Fruit fly (Drosophila melanogaster) whole organism, embryonic: ENCODE data around the gene Obp19b.

Source experiments
- ATbp ChIP-seq: fragments of 200-800 bp; sonication (Bioruptor generic); optimal IDR thresholded peaks from 2 replicates; lab custom pipeline; 2017; ENCODE audit warnings: missing biosample characterization, mild to moderate bottlenecking, missing genetic modification characterization, missing genetic modification reagents
- CG10147 ChIP-seq: fragments of 200-800 bp; sonication (Bioruptor generic); optimal IDR thresholded peaks from 2 replicates; lab custom pipeline; 2019; ENCODE audit warnings: missing biosample characterization, mild to moderate bottlenecking, missing genetic modification characterization, moderate library complexity
- CG1024 ChIP-seq: fragments of 200-800 bp; sonication (Bioruptor generic); IDR thresholded peaks from 2 replicates; pipeline ENCODE4 v1.3.6; 2022; ENCODE audit warnings: missing biosample characterization, missing genetic modification characterization
- CG12236 ChIP-seq: fragments of 200-800 bp; sonication (Bioruptor generic); optimal IDR thresholded peaks from 2 replicates; lab custom pipeline; 2016; ENCODE audit warnings: missing biosample characterization, missing genetic modification characterization
- CG1233 ChIP-seq: fragments of 200-800 bp; sonication (Bioruptor generic); optimal IDR thresholded peaks from 4 replicates; lab custom pipeline; 2018; ENCODE audit warnings: missing biosample characterization, mild to moderate bottlenecking, missing genetic modification characterization
- CG13624 ChIP-seq: fragments of 200-800 bp; sonication (Bioruptor generic); optimal IDR thresholded peaks from 2 replicates; lab custom pipeline; 2016; ENCODE audit warnings: missing biosample characterization, missing genetic modification characterization
- CG13894 ChIP-seq: fragments of 200-800 bp; sonication (Bioruptor generic); optimal IDR thresholded peaks from 3 replicates; lab custom pipeline; 2018; ENCODE audit warnings: missing biosample characterization, mild to moderate bottlenecking, missing genetic modification characterization, moderate library complexity
- CG15011 ChIP-seq: fragments of 200-800 bp; sonication (Bioruptor generic); optimal IDR thresholded peaks from 3 replicates; lab custom pipeline; 2018; ENCODE audit warnings: missing biosample characterization, mild to moderate bottlenecking, missing genetic modification characterization
- CG17359 ChIP-seq: fragments of 200-800 bp; sonication (Bioruptor generic); optimal IDR thresholded peaks from 3 replicates; lab custom pipeline; 2018; ENCODE audit warnings: missing biosample characterization, mild to moderate bottlenecking, missing genetic modification characterization, moderate library complexity
- CG17612 ChIP-seq: fragments of 200-800 bp; sonication (Bioruptor generic); IDR thresholded peaks from 2 replicates; pipeline ENCODE4 v1.3.6; 2022; ENCODE audit warnings: missing biosample characterization, missing genetic modification characterization
- CG18619 ChIP-seq: fragments of 200-800 bp; sonication (Bioruptor generic); optimal IDR thresholded peaks from 3 replicates; lab custom pipeline; 2017; ENCODE audit warnings: missing biosample characterization, mild to moderate bottlenecking, missing genetic modification characterization
- CG2712 ChIP-seq: fragments of 200-800 bp; optimal IDR thresholded peaks from 3 replicates; lab custom pipeline; 2019; ENCODE audit warnings: missing biosample characterization, mild to moderate bottlenecking, missing genetic modification characterization, moderate library complexity
- CG30020 ChIP-seq: fragments of 200-800 bp; optimal IDR thresholded peaks from 2 replicates; lab custom pipeline; 2019; ENCODE audit warnings: missing biosample characterization, mild to moderate bottlenecking, missing genetic modification characterization, moderate library complexity
- CG31441 ChIP-seq: fragments of 200-800 bp; sonication (Bioruptor generic); IDR thresholded peaks from 2 replicates; pipeline ENCODE4 v1.3.6; 2022; ENCODE audit warnings: missing biosample characterization, missing genetic modification characterization
- CG32532 ChIP-seq: fragments of 200-800 bp; sonication (Bioruptor generic); IDR thresholded peaks from 2 replicates; pipeline ENCODE4 v1.3.6; 2022; ENCODE audit warnings: missing biosample characterization, missing genetic modification characterization
- CG3407 ChIP-seq: fragments of 200-800 bp; sonication (Bioruptor generic); optimal IDR thresholded peaks from 2 replicates; lab custom pipeline; 2018; ENCODE audit warnings: missing biosample characterization, mild to moderate bottlenecking, missing genetic modification characterization
- CG5245 ChIP-seq: fragments of 200-800 bp; sonication (Bioruptor generic); optimal IDR thresholded peaks from 3 replicates; lab custom pipeline; 2016; ENCODE audit warnings: missing biosample characterization, missing genetic modification characterization
- CG9215 ChIP-seq: fragments of 200-800 bp; sonication (Bioruptor generic); IDR thresholded peaks from 2 replicates; pipeline ENCODE4 v1.3.6; 2022; ENCODE audit warnings: missing biosample characterization, missing genetic modification characterization
- CG9727 ChIP-seq: fragments of 200-800 bp; sonication (Bioruptor generic); optimal IDR thresholded peaks from 3 replicates; lab custom pipeline; 2017; ENCODE audit warnings: missing biosample characterization, mild to moderate bottlenecking, missing genetic modification characterization
- CoRest ChIP-seq: fragments of 200-800 bp; sonication (Bioruptor generic); optimal IDR thresholded peaks from 3 replicates; lab custom pipeline; 2018; ENCODE audit warnings: missing biosample characterization, mild to moderate bottlenecking, missing genetic modification characterization, moderate library complexity
- D19B ChIP-seq: fragments of 200-800 bp; sonication (Bioruptor generic); optimal IDR thresholded peaks from 2 replicates; lab custom pipeline; 2017; ENCODE audit warnings: missing biosample characterization, mild to moderate bottlenecking, missing genetic modification characterization
- Doc3 ChIP-seq: fragments of 200-800 bp; sonication (Bioruptor generic); IDR thresholded peaks from 3 replicates; pipeline ENCODE4 v1.3.6; 2022; ENCODE audit warnings: missing biosample characterization, missing genetic modification characterization; ENCODE audit not compliant: partially characterized antibody
- Fer1 ChIP-seq: fragments of 200-800 bp; sonication (Bioruptor generic); optimal IDR thresholded peaks from 2 replicates; lab custom pipeline; 2017; ENCODE audit warnings: missing biosample characterization, mild to moderate bottlenecking, missing genetic modification characterization
- GATAe ChIP-seq: fragments of 200-800 bp; sonication (Bioruptor generic); conservative IDR thresholded peaks from 2 replicates; pipeline ENCODE4 v1.3.6; 2022; ENCODE audit warnings: missing biosample characterization, missing genetic modification characterization
- HHEX ChIP-seq: fragments of 200-800 bp; sonication (Bioruptor generic); optimal IDR thresholded peaks from 3 replicates; lab custom pipeline; 2017; ENCODE audit warnings: missing biosample characterization, mild to moderate bottlenecking, missing genetic modification characterization, missing genetic modification reagents
- Oli ChIP-seq: fragments of 200-800 bp; sonication (Bioruptor generic); optimal IDR thresholded peaks from 2 replicates; lab custom pipeline; 2018; ENCODE audit warnings: missing biosample characterization, mild to moderate bottlenecking, missing genetic modification characterization, moderate library complexity
- Opbp ChIP-seq: fragments of 200-800 bp; sonication (Bioruptor generic); IDR thresholded peaks from 3 replicates; pipeline ENCODE4 v1.3.6; 2022; ENCODE audit warnings: missing biosample characterization, missing genetic modification characterization; ENCODE audit not compliant: partially characterized antibody
- Taf1 ChIP-seq: fragments of 200-800 bp; sonication (Bioruptor generic); IDR thresholded peaks from 2 replicates; pipeline ENCODE4 v1.3.6; 2022; ENCODE audit warnings: missing biosample characterization, missing genetic modification characterization
- Tbp ChIP-seq: fragments of >200 bp; optimal IDR thresholded peaks from 2 replicates; lab custom pipeline; 2018; ENCODE audit warnings: missing biosample characterization, missing genetic modification characterization
- Xbp1 ChIP-seq: fragments of 200-800 bp; sonication (Bioruptor generic); optimal IDR thresholded peaks from 3 replicates; lab custom pipeline; 2016; ENCODE audit warnings: missing biosample characterization, mild to moderate bottlenecking, missing genetic modification characterization
- btn ChIP-seq: fragments of 200-800 bp; sonication (Bioruptor generic); optimal IDR thresholded peaks from 2 replicates; lab custom pipeline; 2016; ENCODE audit warnings: missing biosample characterization, missing genetic modification characterization
- croc ChIP-seq: fragments of 200-800 bp; sonication (Bioruptor generic); conservative IDR thresholded peaks from 3 replicates; pipeline ENCODE4 v1.3.6; 2022; ENCODE audit warnings: missing biosample characterization, missing genetic modification characterization
- crol ChIP-seq: fragments of 200-800 bp; sonication (Bioruptor generic); IDR thresholded peaks from 2 replicates; pipeline ENCODE4 v1.3.6; 2022; ENCODE audit warnings: missing biosample characterization, missing genetic modification characterization
- dati ChIP-seq: fragments of 200-800 bp; sonication (Bioruptor generic); IDR thresholded peaks from 2 replicates; pipeline ENCODE4 v1.3.6; 2022; ENCODE audit warnings: missing biosample characterization, missing genetic modification characterization
- gsb-n ChIP-seq: fragments of 200-800 bp; sonication (Bioruptor generic); optimal IDR thresholded peaks from 3 replicates; lab custom pipeline; 2018; ENCODE audit warnings: missing biosample characterization, mild to moderate bottlenecking, missing genetic modification characterization
- insv ChIP-seq, 2 experiments: fragments of 200-800 bp; sonication (Bioruptor generic); optimal IDR thresholded peaks; 3 replicates each; lab custom pipeline; 2016 to 2018; ENCODE audit warnings: missing biosample characterization in 2 of 2, missing genetic modification characterization in 2 of 2
- kah ChIP-seq: fragments of 200-800 bp; sonication (Bioruptor generic); optimal IDR thresholded peaks from 2 replicates; lab custom pipeline; 2018; ENCODE audit warnings: missing biosample characterization, mild to moderate bottlenecking, missing genetic modification characterization
- kni ChIP-seq: fragments of 200-800 bp; sonication (Bioruptor generic); optimal IDR thresholded peaks from 3 replicates; lab custom pipeline; 2017; ENCODE audit warnings: mild to moderate bottlenecking, missing biosample characterization, missing genetic modification reagents, missing genetic modification characterization
- lbe ChIP-seq: fragments of 200-800 bp; sonication (Bioruptor generic); optimal IDR thresholded peaks from 2 replicates; lab custom pipeline; 2016; ENCODE audit warnings: missing biosample characterization, mild to moderate bottlenecking, missing genetic modification characterization
- nerfin-2 ChIP-seq: fragments of 200-800 bp; sonication (Bioruptor generic); IDR thresholded peaks from 2 replicates; pipeline ENCODE4 v1.3.6; 2022; ENCODE audit warnings: missing biosample characterization, missing genetic modification characterization; ENCODE audit not compliant: partially characterized antibody
- peb ChIP-seq: fragments of 200-800 bp; sonication (Bioruptor generic); IDR thresholded peaks from 2 replicates; pipeline ENCODE4 v1.3.6; 2022; ENCODE audit warnings: missing biosample characterization, missing genetic modification characterization
- pros ChIP-seq: fragments of 200-800 bp; sonication (Bioruptor generic); optimal IDR thresholded peaks from 3 replicates; lab custom pipeline; 2019; ENCODE audit warnings: missing biosample characterization, mild to moderate bottlenecking, missing genetic modification characterization, moderate library complexity
- psq ChIP-seq: fragments of 200-800 bp; sonication (Bioruptor generic); optimal IDR thresholded peaks from 2 replicates; lab custom pipeline; 2017; ENCODE audit warnings: missing biosample characterization, missing genetic modification characterization
- run ChIP-seq: fragments of 200-800 bp; sonication (Bioruptor generic); optimal IDR thresholded peaks from 3 replicates; lab custom pipeline; 2018; ENCODE audit warnings: missing biosample characterization, mild to moderate bottlenecking, missing genetic modification characterization
- sens ChIP-seq: fragments of 200-800 bp; sonication (Bioruptor generic); peaks from one replicate; lab custom pipeline; 2016; ENCODE audit warnings: missing biosample characterization, missing genetic modification characterization
- tx ChIP-seq: fragments of 200-800 bp; sonication (Bioruptor generic); optimal IDR thresholded peaks from 2 replicates; lab custom pipeline; 2016; ENCODE audit warnings: missing biosample characterization, missing genetic modification characterization
- wdn ChIP-seq: fragments of 200-800 bp; sonication (Bioruptor generic); IDR thresholded peaks from 2 replicates; pipeline ENCODE4 v1.3.6; 2022; ENCODE audit warnings: missing biosample characterization, missing genetic modification characterization
- wor ChIP-seq: fragments of 200-800 bp; sonication (Bioruptor generic); IDR thresholded peaks from 2 replicates; pipeline ENCODE4 v1.3.6; 2022; ENCODE audit warnings: missing biosample characterization, missing genetic modification characterization

The Obp19b gene

DNA sequence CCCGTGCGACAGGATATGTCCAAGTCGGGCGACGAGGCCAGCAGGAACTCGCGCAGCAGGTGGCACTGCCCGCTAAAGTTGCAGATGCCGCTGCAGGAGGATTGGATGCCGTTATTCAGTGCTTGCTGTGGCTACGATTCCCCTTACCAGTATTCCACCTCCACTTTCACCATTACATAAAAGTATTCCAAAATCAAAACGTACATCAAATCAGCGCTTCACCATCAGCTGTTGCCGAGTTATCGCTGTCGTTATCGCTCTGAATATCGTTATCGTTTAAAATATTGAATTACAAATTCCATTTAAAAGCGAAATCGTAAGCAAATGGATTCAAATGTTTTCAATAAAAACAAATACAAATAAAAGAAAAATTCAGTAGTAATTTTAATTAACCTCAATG lies 10.3 kb downstream of the Obp19b start, which contains the start of gene CG15456 (continued):
- TF ChIP-seq CG15011 (GFP tag; lab: Kevin White, UChicago), result no peak
- no peak for TF ChIP-seq CG18619 (GFP tag; lab: Kevin White, UChicago)
- TF ChIP-seq Tbp (GFP tag; lab: Kevin White, UChicago), result no peak
- TF ChIP-seq gsb-n (tag; lab: Kevin White, UChicago), result no peak
- no peak for TF ChIP-seq CoRest (tag; lab: Kevin White, UChicago)
- TF ChIP-seq wdn, result no peak
- no peak for TF ChIP-seq CG32532
- TF ChIP-seq insv (GFP tag; optimal IDR thresholded peaks at IDR 0.05; lab: Kevin White, UChicago), result no peak
- no peak for TF ChIP-seq Oli (tag; lab: Kevin White, UChicago)
- TF ChIP-seq Fer1, result no peak
- TF ChIP-seq CG17612 (GFP tag; lab: Robert Waterston, UW), result no peak
- no peak for TF ChIP-seq CG1024 (GFP tag; lab: Robert Waterston, UW)
- TF ChIP-seq Doc3, result no peak
- TF ChIP-seq CG17359, result no peak
- TF ChIP-seq CG2712 (tag; lab: Kevin White, UChicago), result no peak
- no peak for TF ChIP-seq kah
- no peak for TF ChIP-seq CG9215
- TF ChIP-seq GATAe, result no peak
- TF ChIP-seq tx (GFP tag; lab: Kevin White, UChicago), result no peak
- no peak for TF ChIP-seq peb (GFP tag; lab: Robert Waterston, UW)
- TF ChIP-seq ATbp (GFP tag; lab: Kevin White, UChicago), result no peak
- peak; percentile 78 for TF ChIP-seq sens (GFP tag; lab: Kevin White, UChicago)
- TF ChIP-seq lbe (GFP tag; lab: Kevin White, UChicago), result no peak
- TF ChIP-seq CG9727, result no peak
- no peak for TF ChIP-seq CG5245 (GFP tag; lab: Kevin White, UChicago)
- no peak for TF ChIP-seq CG13894 (tag; lab: Kevin White, UChicago)
- TF ChIP-seq CG13624, result no peak
- no peak for TF ChIP-seq CG30020
- no peak for TF ChIP-seq run (tag; lab: Kevin White, UChicago)
- no peak for TF ChIP-seq CG1233 (GFP tag; lab: Kevin White, UChicago)
- no peak for TF ChIP-seq CG12236 (GFP tag; lab: Kevin White, UChicago)
- TF ChIP-seq Xbp1 (GFP tag; lab: Kevin White, UChicago), result no peak
- TF ChIP-seq CG10147 (GFP tag; lab: Kevin White, UChicago), result no peak
- peak; percentile 73; the same call in 2 of the 3 replicates for TF ChIP-seq Opbp (GFP tag; lab: Robert Waterston, UW)
- no peak for TF ChIP-seq wor (GFP tag; lab: Robert Waterston, UW)
- no peak for TF ChIP-seq btn
- TF ChIP-seq pros (GFP tag; lab: Kevin White, UChicago), result no peak
- no peak for TF ChIP-seq D19B (GFP tag; lab: Kevin White, UChicago)
- no peak for TF ChIP-seq kni (GFP tag; lab: Kevin White, UChicago)
- TF ChIP-seq HHEX (GFP tag; lab: Kevin White, UChicago), result no peak
- no peak for TF ChIP-seq Taf1 (GFP tag; lab: Robert Waterston, UW)
- no peak for TF ChIP-seq nerfin-2 (GFP tag; lab: Robert Waterston, UW)
- TF ChIP-seq CG31441 (GFP tag; lab: Robert Waterston, UW), result no peak
- no peak for TF ChIP-seq croc (GFP tag; lab: Robert Waterston, UW)
- TF ChIP-seq CG3407 (GFP tag; lab: Kevin White, UChicago), result no peak
- TF ChIP-seq crol (GFP tag; lab: Robert Waterston, UW), result no peak
- TF ChIP-seq psq (GFP tag; lab: Kevin White, UChicago), result no peak
- TF ChIP-seq dati (GFP tag; lab: Robert Waterston, UW), result no peak
